Fruit fly (Drosophila melanogaster) whole organism, adult: Measurements from ENCODE around the gene lin-28.

Source experiments
- CG11617 ChIP-seq: fragments of 200-800 bp; sonication (Bioruptor generic); optimal IDR thresholded peaks from 2 replicates; lab custom pipeline; 2017; ENCODE audit warnings: mild to moderate bottlenecking, missing biosample characterization, missing genetic modification reagents, missing genetic modification characterization
- CG12768 ChIP-seq: fragments of 200-800 bp; sonication (Bioruptor generic); optimal IDR thresholded peaks from 2 replicates; lab custom pipeline; 2017; ENCODE audit warnings: missing biosample characterization, missing genetic modification characterization, mild to moderate bottlenecking, moderate library complexity, missing genetic modification reagents
- CG1620 ChIP-seq: fragments of 200-800 bp; sonication (Bioruptor generic); optimal IDR thresholded peaks from 2 replicates; lab custom pipeline; 2016; ENCODE audit warnings: missing biosample characterization, missing genetic modification characterization
- CG7045 ChIP-seq: fragments of 200-800 bp; sonication (Bioruptor generic); optimal IDR thresholded peaks from 2 replicates; lab custom pipeline; 2017; ENCODE audit warnings: missing biosample characterization, mild to moderate bottlenecking, missing genetic modification characterization
- Hr96 ChIP-seq: fragments of 200-800 bp; sonication (Bioruptor generic); optimal IDR thresholded peaks from 2 replicates; lab custom pipeline; 2016; ENCODE audit warnings: missing biosample characterization, missing genetic modification characterization
- cic ChIP-seq: fragments of 200-800 bp; sonication (Bioruptor generic); optimal IDR thresholded peaks from 2 replicates; lab custom pipeline; 2017; ENCODE audit warnings: missing biosample characterization, mild to moderate bottlenecking, missing genetic modification characterization, moderate library complexity

DNA sequence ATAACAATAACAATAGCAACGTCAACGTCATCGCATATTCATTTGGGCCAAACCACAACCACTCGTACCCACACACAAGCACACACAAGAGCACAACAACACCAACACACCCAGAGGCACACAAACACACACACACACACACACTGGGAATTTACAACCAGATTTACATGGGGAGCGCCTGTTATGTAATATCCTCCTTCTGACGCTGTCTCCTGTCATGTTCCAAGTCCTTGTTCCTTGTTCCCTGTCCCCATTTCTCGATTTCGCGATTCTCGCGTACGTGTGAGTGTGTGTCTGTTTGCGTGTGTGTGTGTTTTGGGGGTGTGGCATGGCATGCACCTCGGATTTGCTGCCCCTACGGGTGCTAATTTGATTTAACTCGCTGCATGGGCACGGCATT is 3.9 kb downstream of the lin-28 start:
- TF ChIP-seq cic (GFP tag; lab: Kevin White, UChicago), result no peak
- TF ChIP-seq CG11617 (GFP tag; lab: Kevin White, UChicago), result no peak
- TF ChIP-seq Hr96 (GFP tag; lab: Kevin White, UChicago), result no peak
- TF ChIP-seq CG12768 (GFP tag; lab: Kevin White, UChicago), result no peak
- no peak for TF ChIP-seq CG7045
- TF ChIP-seq CG1620 (GFP tag; lab: Kevin White, UChicago), result no peak
